Worm (Caenorhabditis elegans) whole organism, L3 larva: ENCODE measurements around the gene sec-20.

Experiments
- R02D3.7 ChIP-seq: fragments of 150-350 bp; optimal IDR thresholded peaks from 2 replicates; lab custom pipeline; 2014; ENCODE audit warnings: missing biosample characterization, missing genetic modification characterization
- egl-5 ChIP-seq: fragments of 150-350 bp; optimal IDR thresholded peaks from 2 replicates; lab custom pipeline; 2017; ENCODE audit warnings: missing biosample characterization, missing genetic modification reagents, missing genetic modification characterization, inconsistent platforms
- elt-1 ChIP-seq: fragments of 150-350 bp; optimal IDR thresholded peaks from 2 replicates; lab custom pipeline; 2014; ENCODE audit warnings: missing biosample characterization, missing genetic modification characterization
- jun-1 ChIP-seq: fragments of 150-350 bp; optimal IDR thresholded peaks from 2 replicates; lab custom pipeline; 2014; ENCODE audit warnings: missing biosample characterization, missing genetic modification reagents, missing genetic modification characterization
- nhr-11 ChIP-seq: fragments of 150-350 bp; optimal IDR thresholded peaks from 2 replicates; lab custom pipeline; 2014; ENCODE audit warnings: missing biosample characterization, missing genetic modification characterization
- nhr-12 ChIP-seq: fragments of 150-350 bp; optimal IDR thresholded peaks from 2 replicates; lab custom pipeline; 2014; ENCODE audit warnings: missing biosample characterization, missing genetic modification characterization
- nhr-237 ChIP-seq: fragments of 150-350 bp; optimal IDR thresholded peaks from 2 replicates; lab custom pipeline; 2014; ENCODE audit warnings: missing biosample characterization, missing genetic modification characterization
- nhr-28 ChIP-seq: fragments of 150-350 bp; optimal IDR thresholded peaks from 2 replicates; lab custom pipeline; 2014; ENCODE audit warnings: missing biosample characterization, missing genetic modification characterization
- nhr-43 ChIP-seq: sonication (generic microtip); optimal IDR thresholded peaks from 2 replicates; lab custom pipeline; 2016; ENCODE audit warnings: mild to moderate bottlenecking, missing genetic modification characterization, missing compliant biosample characterization; ENCODE audit not compliant: poor library complexity, severe bottlenecking
- pha-4 ChIP-seq: fragments of 150-350 bp; optimal IDR thresholded peaks from 2 replicates; lab custom pipeline; 2014; ENCODE audit warnings: missing biosample characterization, missing genetic modification reagents, missing genetic modification characterization
- tbx-2 ChIP-seq: sonication (generic microtip); optimal IDR thresholded peaks from 2 replicates; lab custom pipeline; 2016; ENCODE audit warnings: mild to moderate bottlenecking, missing genetic modification characterization, missing compliant biosample characterization
- unc-62 ChIP-seq: fragments of 150-350 bp; sonication (generic microtip); optimal IDR thresholded peaks from 4 replicates; lab custom pipeline; 2014; ENCODE audit warnings: missing biosample characterization, missing genetic modification reagents, missing genetic modification characterization

ce11 chrIII:187829-188228 lies 4.1 kb upstream of the sec-20 start, which contains the start of gene mxl-2:
- TF ChIP-seq nhr-12 (no peak), jun-1 (tag; lab: Kevin White, UChicago) (no peak), nhr-237 (tag; lab: Kevin White, UChicago) (no peak), egl-5 (no peak), nhr-11 (no peak), pha-4 (tag; lab: Kevin White, UChicago) (no peak), tbx-2 (no peak), R02D3.7 (tag; lab: Kevin White, UChicago) (no peak), nhr-43 (no peak), elt-1 (no peak), unc-62 (GFP tag; lab: Kevin White, UChicago) (no peak), nhr-28 (tag; lab: Kevin White, UChicago) (no peak)
